Fruit fly (Drosophila melanogaster): ENCODE measurements around the gene CG1116.

Gene CG1116

DNA sequence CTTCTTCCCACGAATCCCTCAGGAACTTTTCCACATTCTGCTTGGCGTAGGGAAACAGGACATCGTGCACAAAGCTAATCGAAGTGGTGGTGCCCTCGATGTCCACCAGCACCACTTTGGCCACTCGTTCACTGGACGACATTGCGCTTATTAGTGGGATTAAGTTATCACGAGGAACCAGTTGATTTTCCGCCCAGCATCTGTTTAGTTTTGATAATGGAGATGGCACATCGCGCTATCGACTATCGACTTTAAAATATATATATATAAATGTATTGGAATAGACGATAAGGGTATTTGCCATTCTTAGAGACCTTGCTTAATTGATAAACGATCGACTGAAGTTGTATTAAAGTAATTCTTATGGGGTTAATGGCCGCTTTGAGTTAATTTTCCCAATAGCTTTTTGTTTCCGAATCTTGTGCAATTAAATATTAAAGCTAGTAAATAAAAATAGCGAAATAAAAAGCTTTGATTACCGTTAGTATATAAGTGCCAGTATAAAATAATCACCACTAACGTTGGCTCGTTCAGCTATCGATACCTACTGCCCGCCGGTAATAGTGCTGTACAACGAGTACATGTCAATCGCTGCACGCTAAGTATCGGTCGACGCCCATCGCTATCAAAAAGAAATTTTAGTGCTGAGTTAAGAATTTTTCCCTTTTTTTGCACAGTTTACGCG is 37.1 kb downstream of the CG1116 start, which contains the start of the genes Enoph and Hph (continued):
- TF ChIP-seq sens-2 (GFP tag; IDR thresholded peaks at IDR 0.05): no peak
- TF ChIP-seq zfh2 (GFP tag; optimal IDR thresholded peaks at IDR 0.05): peak; percentile 68
- TF ChIP-seq CG15479 (GFP tag; optimal IDR thresholded peaks at IDR 0.05): no peak
- peak; percentile 66 for TF ChIP-seq wek (GFP tag; optimal IDR thresholded peaks at IDR 0.05)
- TF ChIP-seq Six4 (GFP tag; optimal IDR thresholded peaks at IDR 0.05): peak; percentile 46
- TF ChIP-seq fu2 (GFP tag; optimal IDR thresholded peaks at IDR 0.05): peak; percentile 51
- peak; percentile 15 for TF ChIP-seq CG6854 (GFP tag; optimal IDR thresholded peaks at IDR 0.05)
- TF ChIP-seq croc (GFP tag; conservative IDR thresholded peaks at IDR 0.05): no peak
- peak; percentile 81 for TF ChIP-seq CG4617 (GFP tag; optimal IDR thresholded peaks at IDR 0.05; ENCODE audit: borderline replicate concordance)
- TF ChIP-seq Tbp (GFP tag; optimal IDR thresholded peaks at IDR 0.05): no peak
- TF ChIP-seq bcd (GFP tag; optimal IDR thresholded peaks at IDR 0.05): peak; percentile 61
- TF ChIP-seq esg (GFP tag; conservative IDR thresholded peaks at IDR 0.05): peak; percentile 54; the same call in 1 of the 2 replicates
- TF ChIP-seq sc (optimal IDR thresholded peaks at IDR 0.05): no peak
- peak; percentile 14 for TF ChIP-seq sc (GFP tag; optimal IDR thresholded peaks at IDR 0.05)
- TF ChIP-seq tgo (GFP tag; IDR thresholded peaks at IDR 0.05): peak; percentile 55
- peak; percentile 47 for TF ChIP-seq BtbVII (GFP tag; optimal IDR thresholded peaks at IDR 0.05)
- TF ChIP-seq da (GFP tag; optimal IDR thresholded peaks at IDR 0.05): no peak
- TF ChIP-seq dm (GFP tag; optimal IDR thresholded peaks at IDR 0.05): peak; percentile 14
- peak; percentile 67 for TF ChIP-seq Hmr (GFP tag; optimal IDR thresholded peaks at IDR 0.05)
- no peak for TF ChIP-seq Nf-YB (GFP tag; optimal IDR thresholded peaks at IDR 0.05)
- peak; percentile 42 for TF ChIP-seq CG1792 (GFP tag; optimal IDR thresholded peaks at IDR 0.05)
- peak; percentile 30 for TF ChIP-seq CG5180 (GFP tag; optimal IDR thresholded peaks at IDR 0.05)
- no peak for TF ChIP-seq CG17568 (GFP tag; optimal IDR thresholded peaks at IDR 0.05)
- peak; percentile 28; the same call in 1 of the 2 replicates for TF ChIP-seq MBD-R2 (GFP tag; IDR thresholded peaks at IDR 0.05)
- TF ChIP-seq tna (GFP tag; IDR thresholded peaks at IDR 0.05; ENCODE audit: partially characterized antibody): peak; percentile 69; the same call in 1 of the 2 replicates
- no peak for TF ChIP-seq Atf6 (GFP tag; IDR thresholded peaks at IDR 0.05)
- TF ChIP-seq Lpt (GFP tag; optimal IDR thresholded peaks at IDR 0.05): no peak
- no peak for TF ChIP-seq ham (GFP tag; IDR thresholded peaks at IDR 0.05)
- peak; percentile 52 for TF ChIP-seq cwo (GFP tag; optimal IDR thresholded peaks at IDR 0.05)
- TF ChIP-seq Dfd (GFP tag; optimal IDR thresholded peaks at IDR 0.05): no peak
- peak; percentile 69 for TF ChIP-seq CG2116 (GFP tag; optimal IDR thresholded peaks at IDR 0.05)
- no peak for TF ChIP-seq nom (GFP tag; optimal IDR thresholded peaks at IDR 0.05)
- peak; percentile 66 for TF ChIP-seq CG4424 (GFP tag; optimal IDR thresholded peaks at IDR 0.05)
- TF ChIP-seq dati (GFP tag; IDR thresholded peaks at IDR 0.05): no peak
- TF ChIP-seq al (GFP tag; IDR thresholded peaks at IDR 0.05): peak; percentile 57
- TF ChIP-seq NFAT (GFP tag; IDR thresholded peaks at IDR 0.05): peak; percentile 38; the same call in 1 of the 2 replicates
- TF ChIP-seq gcm (GFP tag; optimal IDR thresholded peaks at IDR 0.05): peak; percentile 41
- peak; percentile 22 for TF ChIP-seq repo (GFP tag; optimal IDR thresholded peaks at IDR 0.05)
- TF ChIP-seq Nf-YC (tag; optimal IDR thresholded peaks at IDR 0.05): peak; percentile 69
- TF ChIP-seq CG4730 (GFP tag; IDR thresholded peaks at IDR 0.05): no peak
- peak; percentile 27 for TF ChIP-seq Jarid2 (GFP tag; optimal IDR thresholded peaks at IDR 0.05)
- TF ChIP-seq CG6272 (GFP tag; IDR thresholded peaks at IDR 0.05): 0 out of 2 replicates have a peak, but pooled peaks have one; percentile 39
- peak; percentile 46 for TF ChIP-seq CG17385 (GFP tag; optimal IDR thresholded peaks at IDR 0.05)
- TF ChIP-seq CG13287 (GFP tag; IDR thresholded peaks at IDR 0.05; ENCODE audit: partially characterized antibody): peak; percentile 81
- TF ChIP-seq E2f2 (GFP tag; IDR thresholded peaks at IDR 0.05): peak; percentile 52; the same call in 1 of the 2 replicates
- peak; percentile 31 for TF ChIP-seq ewg (GFP tag; optimal IDR thresholded peaks at IDR 0.05)
- peak; percentile 88 for TF ChIP-seq D19A (tag; optimal IDR thresholded peaks at IDR 0.05)
- no peak for TF ChIP-seq dimm (GFP tag; IDR thresholded peaks at IDR 0.05)
- no peak for TF ChIP-seq CG34376 (GFP tag; optimal IDR thresholded peaks at IDR 0.05)
- peak; percentile 77 for TF ChIP-seq CG30403 (GFP tag; optimal IDR thresholded peaks at IDR 0.05)
